Worm (Caenorhabditis elegans): ENCODE measurements around the gene F10E9.11.
"Not testable (repeated sequence)": the region's sequence is repeated elsewhere in the genome, so short reads cannot be mapped to it uniquely, and the experiment has no call there.

The F10E9.11 gene

DNA sequence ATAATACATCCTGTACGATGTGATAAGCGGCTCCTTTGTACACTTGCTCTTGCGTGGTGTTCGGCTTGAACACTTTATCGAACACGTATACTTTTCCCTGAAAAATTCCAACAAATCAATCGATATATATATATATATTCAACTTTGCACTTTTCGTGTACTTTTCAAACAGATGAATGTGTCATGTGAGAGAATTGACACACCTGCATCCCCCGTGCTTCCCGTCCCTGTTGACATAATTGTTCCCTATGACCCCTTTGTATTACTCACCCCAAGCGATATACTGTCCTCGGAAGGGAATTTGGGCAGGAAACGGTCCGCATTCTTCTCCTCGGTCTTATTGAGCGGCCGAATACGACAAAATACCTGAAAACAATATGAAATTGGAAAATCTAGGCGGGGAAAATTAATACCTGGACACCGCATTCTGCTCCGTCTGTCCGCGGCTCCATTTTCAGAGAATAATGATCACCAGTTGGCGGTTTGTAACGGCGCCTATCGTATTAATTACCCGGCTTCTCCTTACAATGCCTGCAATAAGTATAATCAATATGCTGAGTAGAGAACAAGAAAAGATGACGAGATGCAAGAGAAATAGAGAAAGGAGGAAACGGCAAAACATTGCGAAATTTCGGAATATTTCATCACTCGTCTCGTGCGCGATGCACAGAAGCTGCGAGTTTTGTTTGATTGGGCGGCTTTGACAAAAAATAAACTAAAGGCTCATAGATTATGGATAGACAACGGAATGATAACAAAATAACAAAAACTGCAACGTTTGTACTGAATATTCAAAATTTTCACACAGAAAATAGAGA, 35.8 kb upstream of the F10E9.11 start, which contains the start of gene unc-116:
Gene unc-116 (minus strand): TSS at position 531 of the 818 bp plus-strand sequence.
- TF ChIP-seq attf-3 (GFP tag; conservative IDR thresholded peaks at IDR 0.05) (0 out of 2 replicates have a peak, but pooled peaks have one; percentile 10), aptf-2 (GFP tag; conservative IDR thresholded peaks at IDR 0.05) (no peak), ccch-3 (GFP tag; optimal IDR thresholded peaks at IDR 0.05) (no peak), B0261.1 (tag; optimal IDR thresholded peaks at IDR 0.05) (no peak), F33H1.4 (GFP tag; IDR thresholded peaks at IDR 0.05) (peak; percentile 5; the same call in 1 of the 2 replicates), repo-1 (tag; optimal IDR thresholded peaks at IDR 0.05) (no peak), madf-6 (GFP tag; IDR thresholded peaks at IDR 0.05) (no peak), ceh-58 (GFP tag; IDR thresholded peaks at IDR 0.05) (no peak), cebp-1 (GFP tag; IDR thresholded peaks at IDR 0.05) (peak; percentile 99), cebp-1 (tag; optimal IDR thresholded peaks at IDR 0.05) (peak; percentile 100), nfyb-1 (GFP tag; IDR thresholded peaks at IDR 0.05) (no peak), let-526 (GFP tag; IDR thresholded peaks at IDR 0.05) (0 out of 2 replicates have a peak, but pooled peaks have one; percentile 24), dpl-1 (GFP tag; optimal IDR thresholded peaks at IDR 0.05) (no peak), ets-4 (GFP tag; optimal IDR thresholded peaks at IDR 0.05) (peak; percentile 7), nhr-27 (tag; optimal IDR thresholded peaks at IDR 0.05) (no peak), efl-1 (GFP tag; optimal IDR thresholded peaks at IDR 0.05) (no peak), zfh-2 (GFP tag; conservative IDR thresholded peaks at IDR 0.05) (no peak; the same call in none of the 2 replicates), ceh-79 (tag; optimal IDR thresholded peaks at IDR 0.05) (peak; percentile 8), chd-7 (tag; optimal IDR thresholded peaks at IDR 0.05) (no peak), F52B5.7 (tag; optimal IDR thresholded peaks at IDR 0.05) (no peak), aptf-3 (GFP tag; IDR thresholded peaks at IDR 0.05) (no peak), akir-1 (GFP tag; optimal IDR thresholded peaks at IDR 0.05) (no peak), ztf-28 (GFP tag; IDR thresholded peaks at IDR 0.05) (no peak), ama-1 (optimal IDR thresholded peaks at IDR 0.05) (no peak), ama-1 (GFP tag; optimal IDR thresholded peaks at IDR 0.05) (no peak), let-607 (tag; optimal IDR thresholded peaks at IDR 0.05) (no peak), dox-1 (GFP tag; IDR thresholded peaks at IDR 0.05) (0 out of 2 replicates have a peak, but pooled peaks have one; percentile 7), pbrm-1 (GFP tag; IDR thresholded peaks at IDR 0.05) (no peak), K12H6.12 (tag; optimal IDR thresholded peaks at IDR 0.05) (peak; percentile 56), tbp1 (GFP tag; optimal IDR thresholded peaks at IDR 0.05) (no peak), attf-5 (GFP tag; optimal IDR thresholded peaks at IDR 0.05) (peak; percentile 80), rec-8 (tag; optimal IDR thresholded peaks at IDR 0.05) (no peak), lin-35 (GFP tag; optimal IDR thresholded peaks at IDR 0.05) (peak in 1 of 3 experiments; percentile 41), hmg-1.2 (GFP tag; IDR thresholded peaks at IDR 0.05) (peak; percentile 34; the same call in 1 of the 2 replicates)

- TF ChIP-seq mes-4 (tag; optimal IDR thresholded peaks at IDR 0.05); die-1 (tag; optimal IDR thresholded peaks at IDR 0.05); egl-44 (GFP tag; IDR thresholded peaks at IDR 0.05): not testable (repeated sequence)
Measured at ce11 chrIII:8347822-8348221, 28.8 kb upstream of the F10E9.11 start, which contains the start of gene clc-29. Gene clc-29 (minus strand): TSS chrIII:8347922.

Data from whole organism, young adult.